Fruit fly (Drosophila melanogaster) whole organism, embryonic: Measurements from ENCODE around the gene Pp1-87B.

Experiments used
- Atf3 ChIP-seq: fragments of 200-800 bp; sonication (Bioruptor generic); optimal IDR thresholded peaks from 3 replicates; lab custom pipeline; 2016; ENCODE audit warnings: missing biosample characterization, missing genetic modification characterization
- CG11696 ChIP-seq: fragments of 200-800 bp; sonication (Bioruptor generic); IDR thresholded peaks from 2 replicates; pipeline ENCODE4 v1.3.6; 2022; ENCODE audit warnings: missing biosample characterization, missing genetic modification characterization
- CG12236 ChIP-seq: fragments of 200-800 bp; sonication (Bioruptor generic); optimal IDR thresholded peaks from 2 replicates; lab custom pipeline; 2016; ENCODE audit warnings: missing biosample characterization, missing genetic modification characterization
- CG15479 ChIP-seq: fragments of 200-800 bp; sonication (Bioruptor generic); optimal IDR thresholded peaks from 3 replicates; lab custom pipeline; 2019; ENCODE audit warnings: missing biosample characterization, mild to moderate bottlenecking, missing genetic modification characterization, moderate library complexity
- CG15601 ChIP-seq: fragments of 200-800 bp; sonication (Bioruptor generic); optimal IDR thresholded peaks from 3 replicates; lab custom pipeline; 2019; ENCODE audit warnings: missing biosample characterization, mild to moderate bottlenecking, missing genetic modification characterization, moderate library complexity
- CG17385 ChIP-seq: fragments of 200-800 bp; sonication (Bioruptor generic); optimal IDR thresholded peaks from 3 replicates; lab custom pipeline; 2018; ENCODE audit warnings: missing biosample characterization, mild to moderate bottlenecking, missing genetic modification characterization
- CG32767 ChIP-seq: fragments of 200-800 bp; sonication (Bioruptor generic); IDR thresholded peaks from 2 replicates; pipeline ENCODE4 v1.3.6; 2022; ENCODE audit warnings: missing biosample characterization, missing genetic modification characterization
- CG3281 ChIP-seq: fragments of 200-800 bp; sonication (Bioruptor generic); optimal IDR thresholded peaks from 3 replicates; lab custom pipeline; 2017; ENCODE audit warnings: missing biosample characterization, mild to moderate bottlenecking, missing genetic modification characterization
- CG3995 ChIP-seq: fragments of 200-800 bp; sonication (Bioruptor generic); optimal IDR thresholded peaks from 3 replicates; lab custom pipeline; 2016; ENCODE audit warnings: missing biosample characterization, missing genetic modification characterization
- CG4404 ChIP-seq: fragments of 200-800 bp; sonication (Bioruptor generic); IDR thresholded peaks from 2 replicates; pipeline ENCODE4 v1.3.6; 2022; ENCODE audit warnings: missing biosample characterization, missing genetic modification characterization
- CG4617 ChIP-seq: fragments of 200-800 bp; sonication (Bioruptor generic); optimal IDR thresholded peaks from 3 replicates; lab custom pipeline; 2016; ENCODE audit warnings: missing biosample characterization, missing genetic modification characterization, borderline replicate concordance
- CG6765 ChIP-seq: fragments of 200-800 bp; sonication (Bioruptor generic); optimal IDR thresholded peaks from 3 replicates; lab custom pipeline; 2017; ENCODE audit warnings: missing biosample characterization, mild to moderate bottlenecking, missing genetic modification characterization
- CG7786 ChIP-seq: fragments of 200-800 bp; sonication (Bioruptor generic); optimal IDR thresholded peaks from 2 replicates; lab custom pipeline; 2016; ENCODE audit warnings: missing biosample characterization, missing genetic modification characterization
- CG8089 ChIP-seq: fragments of 200-800 bp; sonication (Bioruptor generic); optimal IDR thresholded peaks from 3 replicates; lab custom pipeline; 2016; ENCODE audit warnings: missing biosample characterization, missing genetic modification characterization
- CG9437 ChIP-seq: fragments of 200-800 bp; sonication (Bioruptor generic); optimal IDR thresholded peaks from 2 replicates; lab custom pipeline; 2018; ENCODE audit warnings: missing biosample characterization, mild to moderate bottlenecking, missing genetic modification characterization
- CG9876 ChIP-seq: fragments of 200-800 bp; sonication (Bioruptor generic); optimal IDR thresholded peaks from 2 replicates; lab custom pipeline; 2016; ENCODE audit warnings: missing biosample characterization, missing genetic modification characterization
- D19A ChIP-seq: fragments of 200-800 bp; optimal IDR thresholded peaks from 3 replicates; lab custom pipeline; 2019; ENCODE audit warnings: missing biosample characterization, mild to moderate bottlenecking, missing genetic modification characterization, moderate library complexity
- Dek ChIP-seq: fragments of 200-800 bp; sonication (Bioruptor generic); optimal IDR thresholded peaks from 3 replicates; lab custom pipeline; 2019; ENCODE audit warnings: missing biosample characterization, mild to moderate bottlenecking, missing genetic modification characterization, moderate library complexity
- Dfd ChIP-seq, 2 experiments: fragments of >200 bp; optimal IDR thresholded peaks; 2 replicates each; lab custom pipeline; 2017; ENCODE audit warnings: missing biosample characterization in 2 of 2, missing genetic modification characterization in 2 of 2
- HLH4C ChIP-seq: fragments of 200-800 bp; sonication (Bioruptor generic); IDR thresholded peaks from 3 replicates; pipeline ENCODE4 v1.3.6; 2022; ENCODE audit warnings: missing biosample characterization, missing genetic modification characterization; ENCODE audit not compliant: partially characterized antibody
- Hsf ChIP-seq: fragments of 200-800 bp; sonication (Bioruptor generic); optimal IDR thresholded peaks from 3 replicates; lab custom pipeline; 2016; ENCODE audit warnings: missing biosample characterization, missing genetic modification characterization
- Max ChIP-seq: fragments of 200-800 bp; sonication (Bioruptor generic); optimal IDR thresholded peaks from 2 replicates; lab custom pipeline; 2016; ENCODE audit warnings: missing biosample characterization, mild to moderate bottlenecking, missing genetic modification characterization
- Med ChIP-seq: fragments of 200-800 bp; sonication (Bioruptor generic); peaks from one replicate; lab custom pipeline; 2016; ENCODE audit warnings: missing biosample characterization, missing genetic modification characterization, mild to moderate bottlenecking, inconsistent platforms, moderate library complexity
- NC2α ChIP-seq: fragments of 200-800 bp; sonication (Bioruptor generic); optimal IDR thresholded peaks from 2 replicates; lab custom pipeline; 2016; ENCODE audit warnings: missing biosample characterization, missing genetic modification characterization
- Nf-YB ChIP-seq: fragments of 200-800 bp; sonication (Bioruptor generic); optimal IDR thresholded peaks from 3 replicates; lab custom pipeline; 2019; ENCODE audit warnings: missing biosample characterization, mild to moderate bottlenecking, missing genetic modification characterization, moderate library complexity
- Oaz ChIP-seq: fragments of 200-800 bp; sonication (Bioruptor generic); IDR thresholded peaks from 2 replicates; pipeline ENCODE4 v1.3.6; 2022; ENCODE audit warnings: missing biosample characterization, missing genetic modification characterization
- Rfx ChIP-seq: fragments of 200-800 bp; sonication (Bioruptor generic); IDR thresholded peaks from 2 replicates; pipeline ENCODE4 v1.3.6; 2022; ENCODE audit warnings: missing biosample characterization, missing genetic modification characterization
- Vsx1 ChIP-seq: fragments of 200-800 bp; sonication (Bioruptor generic); optimal IDR thresholded peaks from 2 replicates; lab custom pipeline; 2017; ENCODE audit warnings: missing biosample characterization, mild to moderate bottlenecking, missing genetic modification characterization, missing genetic modification reagents
- YL-1 ChIP-seq: fragments of 200-800 bp; sonication (Bioruptor generic); optimal IDR thresholded peaks from 3 replicates; lab custom pipeline; 2017; ENCODE audit warnings: missing biosample characterization, mild to moderate bottlenecking, missing genetic modification characterization
- aop ChIP-seq: fragments of 200-800 bp; sonication (Bioruptor generic); IDR thresholded peaks from 2 replicates; pipeline ENCODE4 v1.3.6; 2022; ENCODE audit warnings: missing biosample characterization, missing genetic modification characterization
- btn ChIP-seq: fragments of 200-800 bp; sonication (Bioruptor generic); optimal IDR thresholded peaks from 2 replicates; lab custom pipeline; 2016; ENCODE audit warnings: missing biosample characterization, missing genetic modification characterization
- dati ChIP-seq: fragments of 200-800 bp; sonication (Bioruptor generic); IDR thresholded peaks from 2 replicates; pipeline ENCODE4 v1.3.6; 2022; ENCODE audit warnings: missing biosample characterization, missing genetic modification characterization
- ems ChIP-seq: fragments of 200-800 bp; sonication (Bioruptor generic); optimal IDR thresholded peaks from 3 replicates; lab custom pipeline; 2016; ENCODE audit warnings: missing biosample characterization, missing genetic modification characterization
- esg ChIP-seq: fragments of 200-800 bp; sonication (Bioruptor generic); conservative IDR thresholded peaks from 2 replicates; pipeline ENCODE4 v1.3.6; 2022; ENCODE audit warnings: missing biosample characterization, missing genetic modification characterization
- ftz-f1 ChIP-seq: fragments of 200-800 bp; sonication (Bioruptor generic); optimal IDR thresholded peaks from 2 replicates; lab custom pipeline; 2016; ENCODE audit warnings: missing biosample characterization, missing genetic modification characterization
- gce ChIP-seq: fragments of 200-800 bp; sonication (Bioruptor generic); IDR thresholded peaks from 3 replicates; pipeline ENCODE4 v1.3.6; 2022; ENCODE audit warnings: missing biosample characterization, missing genetic modification characterization
- inv ChIP-seq: fragments of 200-800 bp; sonication (Bioruptor generic); IDR thresholded peaks from 2 replicates; pipeline ENCODE4 v1.3.6; 2022; ENCODE audit warnings: missing biosample characterization, missing genetic modification characterization; ENCODE audit not compliant: partially characterized antibody
- jumu ChIP-seq: fragments of 200-800 bp; sonication (Bioruptor generic); optimal IDR thresholded peaks from 3 replicates; lab custom pipeline; 2016; ENCODE audit warnings: missing biosample characterization, missing genetic modification characterization
- pan ChIP-seq, 4 experiments: fragments of >200 bp in 3 of 4; fragments of 200-800 bp in 1 of 4; sonication (Bioruptor generic) in 1 of 4; optimal IDR thresholded peaks in 3 of 4; IDR thresholded peaks in 1 of 4; 2 replicates each; pipeline versions ENCODE4 v1.3.6 to Lab custom; 2017 to 2022; ENCODE audit warnings: missing biosample characterization in 2 of 4, missing genetic modification characterization in 2 of 4, mixed read lengths in 1 of 4
- peb ChIP-seq: fragments of 200-800 bp; sonication (Bioruptor generic); IDR thresholded peaks from 2 replicates; pipeline ENCODE4 v1.3.6; 2022; ENCODE audit warnings: missing biosample characterization, missing genetic modification characterization
- phol ChIP-seq: fragments of 200-800 bp; sonication (Bioruptor generic); optimal IDR thresholded peaks from 3 replicates; lab custom pipeline; 2018; ENCODE audit warnings: missing biosample characterization, mild to moderate bottlenecking, missing genetic modification characterization, moderate library complexity
- psq ChIP-seq: fragments of 200-800 bp; sonication (Bioruptor generic); optimal IDR thresholded peaks from 2 replicates; lab custom pipeline; 2017; ENCODE audit warnings: missing biosample characterization, missing genetic modification characterization
- ro ChIP-seq: fragments of 200-800 bp; sonication (Bioruptor generic); IDR thresholded peaks from 2 replicates; pipeline ENCODE4 v1.3.6; 2022; ENCODE audit warnings: missing biosample characterization, missing genetic modification characterization
- sc ChIP-seq, 3 experiments: fragments of >200 bp in 2 of 3; fragments of 200-800 bp in 1 of 3; sonication (Bioruptor generic) in 1 of 3; optimal IDR thresholded peaks; 2 replicates in 2 of 3; 3 replicates in 1 of 3; lab custom pipeline; 2017; ENCODE audit warnings: mild to moderate bottlenecking in 1 of 3, missing biosample characterization in 1 of 3, missing genetic modification characterization in 1 of 3, missing genetic modification reagents in 1 of 3
- slou ChIP-seq: fragments of 200-800 bp; sonication (Bioruptor generic); optimal IDR thresholded peaks from 3 replicates; lab custom pipeline; 2016; ENCODE audit warnings: missing biosample characterization, missing genetic modification characterization
- sna ChIP-seq: fragments of 200-800 bp; sonication (Bioruptor generic); IDR thresholded peaks from 2 replicates; pipeline ENCODE4 v1.3.6; 2022; ENCODE audit warnings: missing biosample characterization, missing genetic modification characterization; ENCODE audit not compliant: partially characterized antibody
- twi ChIP-seq: fragments of 200-800 bp; optimal IDR thresholded peaks from 2 replicates; lab custom pipeline; 2019; ENCODE audit warnings: missing biosample characterization, mild to moderate bottlenecking, missing genetic modification characterization, moderate library complexity
- unpg ChIP-seq: fragments of 200-800 bp; sonication (Bioruptor generic); optimal IDR thresholded peaks from 3 replicates; lab custom pipeline; 2018; ENCODE audit warnings: missing biosample characterization, mild to moderate bottlenecking, missing genetic modification characterization, moderate library complexity
- wek ChIP-seq: fragments of 200-800 bp; sonication (Bioruptor generic); optimal IDR thresholded peaks from 3 replicates; lab custom pipeline; 2018; ENCODE audit warnings: missing biosample characterization, mild to moderate bottlenecking, missing genetic modification characterization, moderate library complexity
- wor ChIP-seq: fragments of 200-800 bp; sonication (Bioruptor generic); IDR thresholded peaks from 2 replicates; pipeline ENCODE4 v1.3.6; 2022; ENCODE audit warnings: missing biosample characterization, missing genetic modification characterization

Pp1-87B gene

DNA sequence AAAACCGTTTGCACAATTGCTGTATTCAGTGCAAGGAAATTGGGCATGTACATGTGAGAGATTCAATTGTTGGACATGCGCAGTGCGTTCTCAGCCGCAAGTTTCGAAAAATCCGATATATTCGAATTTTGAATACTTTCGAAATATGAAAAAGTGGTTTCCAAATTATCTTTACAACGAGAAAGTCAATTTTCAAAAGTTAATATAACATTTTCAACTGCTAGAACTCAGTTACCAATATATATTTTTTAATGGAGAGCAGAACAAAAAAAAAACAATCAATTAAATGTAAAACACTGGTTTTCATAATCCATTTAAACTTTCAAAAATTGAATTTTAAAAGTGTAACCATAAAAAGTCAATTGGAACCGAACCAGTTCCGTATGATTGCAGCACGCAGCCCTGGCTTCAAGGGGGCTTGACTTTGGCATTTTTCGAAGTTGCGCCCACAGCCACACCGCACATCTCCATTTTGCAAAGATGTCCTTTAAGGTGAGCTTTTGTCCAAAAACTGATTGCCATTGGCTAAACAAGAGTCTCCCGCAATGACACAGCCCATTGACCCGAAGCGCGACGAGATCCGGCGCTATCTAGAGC is 3.2 kb downstream of the Pp1-87B start, which contains the start of the genes Scgbeta and CG17202 (continued):
- no peak for TF ChIP-seq CG3281
- no peak for TF ChIP-seq Vsx1 (GFP tag; lab: Kevin White, UChicago)
- TF ChIP-seq ems, result no peak
- peak; percentile 69 for TF ChIP-seq Med (GFP tag; lab: Kevin White, UChicago)
- peak; percentile 59 for TF ChIP-seq YL-1 (GFP tag; lab: Kevin White, UChicago)
- TF ChIP-seq psq (GFP tag; lab: Kevin White, UChicago), result no peak
- no peak for TF ChIP-seq Nf-YB (GFP tag; lab: Kevin White, UChicago)
- no peak for TF ChIP-seq ftz-f1 (GFP tag; lab: Kevin White, UChicago)
- TF ChIP-seq D19A (tag; lab: Kevin White, UChicago), result no peak
- no peak for TF ChIP-seq peb
- TF ChIP-seq HLH4C (GFP tag; lab: Robert Waterston, UW), result no peak
- no peak for TF ChIP-seq jumu (GFP tag; lab: Kevin White, UChicago)
- TF ChIP-seq CG11696 (GFP tag; lab: Robert Waterston, UW), result no peak
- TF ChIP-seq slou, result no peak
- no peak for TF ChIP-seq sna (GFP tag; lab: Robert Waterston, UW)
- peak; percentile 32 for TF ChIP-seq Dek (tag; lab: Kevin White, UChicago)
- TF ChIP-seq Hsf, result peak; percentile 17
- no peak for TF ChIP-seq ro (GFP tag; lab: Robert Waterston, UW)
- TF ChIP-seq phol, result peak; percentile 93
- no peak for TF ChIP-seq Oaz (GFP tag; lab: Robert Waterston, UW)
- TF ChIP-seq twi (tag; lab: Kevin White, UChicago), result no peak
- TF ChIP-seq dati, result no peak
- no peak for TF ChIP-seq Dfd (GFP tag; optimal IDR thresholded peaks at IDR 0.05; lab: Kevin White, UChicago)
- TF ChIP-seq Max, result peak; percentile 23
- TF ChIP-seq CG17385 (GFP tag; lab: Kevin White, UChicago), result no peak
- no peak for TF ChIP-seq gce
- peak; percentile 84 for TF ChIP-seq CG4617 (GFP tag; lab: Kevin White, UChicago)
- no peak for TF ChIP-seq CG3995 (GFP tag; lab: Kevin White, UChicago)
- no peak for TF ChIP-seq CG8089 (GFP tag; lab: Kevin White, UChicago)
- TF ChIP-seq wor (GFP tag; lab: Robert Waterston, UW), result no peak
- TF ChIP-seq CG4404 (GFP tag; lab: Robert Waterston, UW), result no peak
- TF ChIP-seq CG6765, result no peak
- TF ChIP-seq CG32767 (GFP tag; lab: Robert Waterston, UW), result 0 out of 2 replicates have a peak, but pooled peaks have one; percentile 12
- no peak for TF ChIP-seq unpg (GFP tag; lab: Kevin White, UChicago)
- no peak for TF ChIP-seq btn (GFP tag; lab: Kevin White, UChicago)
- TF ChIP-seq CG7786 (GFP tag; lab: Kevin White, UChicago), result peak; percentile 3
- no peak for TF ChIP-seq CG9876 (GFP tag; lab: Kevin White, UChicago)
- TF ChIP-seq aop (GFP tag; lab: Robert Waterston, UW), result no peak
- no peak for TF ChIP-seq NC2α (GFP tag; lab: Kevin White, UChicago)
- TF ChIP-seq pan (optimal IDR thresholded peaks at IDR 0.05; lab: Kevin White, UChicago), result no peak
- no peak for TF ChIP-seq pan (GFP tag; optimal IDR thresholded peaks at IDR 0.05 in 1 of 2, IDR thresholded peaks at IDR 0.05 in 1 of 2)
- no peak for TF ChIP-seq CG15479 (GFP tag; lab: Kevin White, UChicago)
- no peak for TF ChIP-seq wek
- no peak for TF ChIP-seq inv
- TF ChIP-seq esg (GFP tag; lab: Robert Waterston, UW), result no peak
- no peak for TF ChIP-seq CG12236 (GFP tag; lab: Kevin White, UChicago)
- no peak for TF ChIP-seq sc (optimal IDR thresholded peaks at IDR 0.05; lab: Kevin White, UChicago)
- TF ChIP-seq sc (GFP tag; optimal IDR thresholded peaks at IDR 0.05; lab: Kevin White, UChicago), result no peak
- no peak for TF ChIP-seq CG15601 (tag; lab: Kevin White, UChicago)
- 0 out of 2 replicates have a peak, but pooled peaks have one; percentile 40 for TF ChIP-seq Rfx (GFP tag; lab: Robert Waterston, UW)
- TF ChIP-seq Atf3, result no peak
- no peak for TF ChIP-seq CG9437
